Fruit fly (Drosophila melanogaster): Measurements from ENCODE around the gene Pcp.

Pcp gene

DNA sequence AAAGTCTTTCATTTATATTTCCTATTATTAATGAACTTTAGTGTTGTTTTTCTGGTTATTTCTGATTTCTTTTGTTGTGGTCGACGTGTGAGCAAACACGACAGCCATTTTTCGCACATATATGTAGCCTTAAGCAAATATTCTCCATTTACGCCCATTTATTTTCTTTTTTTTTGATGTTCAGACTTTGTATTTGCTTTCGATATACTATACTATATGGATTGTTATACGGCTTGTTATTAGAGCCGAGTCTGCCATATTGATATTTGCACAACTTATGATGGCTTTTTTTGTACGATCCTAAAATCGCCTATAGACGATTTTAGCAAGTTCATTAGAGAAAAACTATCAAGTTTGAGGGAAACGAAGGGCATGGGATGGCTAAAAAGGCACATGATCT lies 26.2 kb downstream of the Pcp start (continued):
- TF ChIP-seq gce (GFP tag; IDR thresholded peaks at IDR 0.05): no peak
- TF ChIP-seq Atf6 (GFP tag; IDR thresholded peaks at IDR 0.05): peak; percentile 55
- TF ChIP-seq CG9609 (GFP tag; optimal IDR thresholded peaks at IDR 0.05): no peak
- TF ChIP-seq Dip3 (GFP tag; optimal IDR thresholded peaks at IDR 0.05): peak; percentile 19
- TF ChIP-seq CG10147 (GFP tag; optimal IDR thresholded peaks at IDR 0.05): no peak
- no peak for TF ChIP-seq Ssrp (tag; optimal IDR thresholded peaks at IDR 0.05)
- TF ChIP-seq Myb (GFP tag; optimal IDR thresholded peaks at IDR 0.05): no peak
- no peak for TF ChIP-seq ems (GFP tag; optimal IDR thresholded peaks at IDR 0.05)
- TF ChIP-seq pho (GFP tag; optimal IDR thresholded peaks at IDR 0.05): peak; percentile 22
- TF ChIP-seq CG2889 (GFP tag; IDR thresholded peaks at IDR 0.05): no peak
- TF ChIP-seq CG8290 (GFP tag; optimal IDR thresholded peaks at IDR 0.05): no peak
- no peak for TF ChIP-seq CG8290 (tag; optimal IDR thresholded peaks at IDR 0.05)
- TF ChIP-seq CG1529 (GFP tag; optimal IDR thresholded peaks at IDR 0.05): no peak
- no peak for TF ChIP-seq CG6683 (GFP tag; optimal IDR thresholded peaks at IDR 0.05)
- TF ChIP-seq mld (GFP tag; IDR thresholded peaks at IDR 0.05; ENCODE audit: partially characterized antibody): no peak
- no peak for TF ChIP-seq crc (GFP tag; optimal IDR thresholded peaks at IDR 0.05)
- TF ChIP-seq ap (GFP tag; IDR thresholded peaks at IDR 0.05): no peak
- TF ChIP-seq lov (optimal IDR thresholded peaks at IDR 0.05): no peak
- no peak for TF ChIP-seq lov (GFP tag; IDR thresholded peaks at IDR 0.05)
- no peak for TF ChIP-seq prd (optimal IDR thresholded peaks at IDR 0.05)
- TF ChIP-seq prd (GFP tag; IDR thresholded peaks at IDR 0.05): no peak
- no peak for TF ChIP-seq CG15269 (tag; optimal IDR thresholded peaks at IDR 0.05)
- no peak for TF ChIP-seq sr (GFP tag; IDR thresholded peaks at IDR 0.05)
- no peak for TF ChIP-seq fd102C (GFP tag; optimal IDR thresholded peaks at IDR 0.05)
- no peak for TF ChIP-seq Oli (tag; optimal IDR thresholded peaks at IDR 0.05)
- no peak for TF ChIP-seq TFAM (GFP tag; optimal IDR thresholded peaks at IDR 0.05)
- peak; percentile 23 for TF ChIP-seq lilli (GFP tag; optimal IDR thresholded peaks at IDR 0.05)
- TF ChIP-seq rib (GFP tag; IDR thresholded peaks at IDR 0.05): peak; percentile 47; the same call in 1 of the 2 replicates
- no peak for TF ChIP-seq CG7745 (tag; optimal IDR thresholded peaks at IDR 0.05)
- no peak for TF ChIP-seq CG14050 (GFP tag; IDR thresholded peaks at IDR 0.05)
- TF ChIP-seq CG2875 (GFP tag; optimal IDR thresholded peaks at IDR 0.05): no peak
- TF ChIP-seq vvl (GFP tag; IDR thresholded peaks at IDR 0.05): no peak
- peak; percentile 29; the same call in 1 of the 2 replicates for TF ChIP-seq CG11085 (GFP tag; IDR thresholded peaks at IDR 0.05)
- TF ChIP-seq CG17912 (GFP tag; optimal IDR thresholded peaks at IDR 0.05): no peak
- TF ChIP-seq CG14014 (GFP tag; IDR thresholded peaks at IDR 0.05): 0 out of 2 replicates have a peak, but pooled peaks have one; percentile 34
- no peak for TF ChIP-seq stwl (tag; optimal IDR thresholded peaks at IDR 0.05)
- TF ChIP-seq CG11398 (GFP tag; optimal IDR thresholded peaks at IDR 0.05): no peak
- no peak for TF ChIP-seq otp (GFP tag; IDR thresholded peaks at IDR 0.05)
- no peak for TF ChIP-seq gcm2 (GFP tag; optimal IDR thresholded peaks at IDR 0.05)
- no peak for TF ChIP-seq CG34224 (GFP tag; IDR thresholded peaks at IDR 0.05; ENCODE audit: partially characterized antibody)
- TF ChIP-seq Scr (GFP tag; IDR thresholded peaks at IDR 0.05; ENCODE audit: partially characterized antibody): no peak
- no peak for TF ChIP-seq tna (GFP tag; IDR thresholded peaks at IDR 0.05; ENCODE audit: partially characterized antibody)
- no peak for TF ChIP-seq Atf3 (GFP tag; optimal IDR thresholded peaks at IDR 0.05)
- TF ChIP-seq CG10543 (GFP tag; optimal IDR thresholded peaks at IDR 0.05): peak; percentile 59
- no peak for TF ChIP-seq Adf1 (GFP tag; IDR thresholded peaks at IDR 0.05)
- no peak for TF ChIP-seq PHDP (tag; optimal IDR thresholded peaks at IDR 0.05)
- no peak for TF ChIP-seq CG13424 (tag; optimal IDR thresholded peaks at IDR 0.05)
- peak; percentile 43 for TF ChIP-seq CG9932 (GFP tag; IDR thresholded peaks at IDR 0.05)
- TF ChIP-seq Ptx1 (GFP tag; IDR thresholded peaks at IDR 0.05): no peak
- no peak for TF ChIP-seq CG9727 (GFP tag; optimal IDR thresholded peaks at IDR 0.05)
- TF ChIP-seq Xrp1 (GFP tag; IDR thresholded peaks at IDR 0.05): no peak
- TF ChIP-seq Atf-2 (GFP tag; optimal IDR thresholded peaks at IDR 0.05): no peak
- TF ChIP-seq br (optimal IDR thresholded peaks at IDR 0.05): no peak
- no peak for TF ChIP-seq zen (tag; optimal IDR thresholded peaks at IDR 0.05)
